Worm (Caenorhabditis elegans): ENCODE measurements around the gene lat-2.

ce11 chrII:4391072-4391471, 32.2 kb downstream of the lat-2 start:
- TF ChIP-seq unc-120 (tag; optimal IDR thresholded peaks at IDR 0.05; ENCODE audit: poor library complexity, severe bottlenecking) (no peak), ces-1 (GFP tag; optimal IDR thresholded peaks at IDR 0.05) (no peak), unc-62 (GFP tag; optimal IDR thresholded peaks at IDR 0.05) (no peak), ceh-39 (tag; optimal IDR thresholded peaks at IDR 0.05) (no peak), pha-4 (tag; optimal IDR thresholded peaks at IDR 0.05) (no peak), blmp-1 (tag; optimal IDR thresholded peaks at IDR 0.05) (no peak), nhr-237 (tag; optimal IDR thresholded peaks at IDR 0.05) (no peak), snpc-4 (tag; optimal IDR thresholded peaks at IDR 0.05) (no peak), cnd-1 (tag; optimal IDR thresholded peaks at IDR 0.05) (no peak), drap-1 (GFP tag; optimal IDR thresholded peaks at IDR 0.05) (no peak)
